Fruit fly (Drosophila melanogaster) S2 (cell line): ENCODE results near the gene daed.
A peak's percentile ranks its signal among the peaks of the same experiment; 100 is the strongest.

Experiments
- CG8478 ChIP-seq: fragments of >200 bp; optimal IDR thresholded peaks from 2 replicates; lab custom pipeline; 2018
- CTCF ChIP-seq, 2 experiments: fragments of >200 bp; optimal IDR thresholded peaks; 2 replicates each; lab custom pipeline; 2018

The daed gene

DNA sequence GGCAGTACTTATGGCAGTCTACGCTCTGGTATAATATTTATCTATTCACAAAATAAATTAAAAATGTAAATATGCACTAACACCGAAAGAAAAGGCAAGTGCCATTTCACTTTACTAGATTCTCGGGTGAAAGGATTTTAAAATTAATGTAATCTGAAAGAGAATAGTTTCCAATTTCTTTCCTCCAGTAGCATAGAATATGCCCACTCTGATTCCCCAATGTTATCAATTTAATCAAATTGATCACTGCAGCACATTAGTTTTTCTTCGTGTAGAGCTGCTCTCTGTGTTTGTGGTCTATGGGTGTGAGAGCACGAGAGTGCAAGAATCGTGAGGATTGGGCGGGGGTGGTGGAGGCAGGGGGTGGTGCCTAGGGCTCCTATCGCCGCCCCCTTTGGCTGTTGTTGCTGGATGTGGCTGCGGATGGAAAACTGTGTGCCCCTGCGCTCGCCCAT lies 15.0 kb downstream of the daed start:
- TF ChIP-seq CG8478, result no peak
- no peak for TF ChIP-seq CTCF (optimal IDR thresholded peaks at IDR 0.05; lab: Kevin White, UChicago)

dm6 chr2L:2200136-2201036 lies 15.7 kb downstream of the daed start:
- no peak for TF ChIP-seq CTCF (optimal IDR thresholded peaks at IDR 0.05; lab: Kevin White, UChicago)
- no peak for TF ChIP-seq CG8478

DNA sequence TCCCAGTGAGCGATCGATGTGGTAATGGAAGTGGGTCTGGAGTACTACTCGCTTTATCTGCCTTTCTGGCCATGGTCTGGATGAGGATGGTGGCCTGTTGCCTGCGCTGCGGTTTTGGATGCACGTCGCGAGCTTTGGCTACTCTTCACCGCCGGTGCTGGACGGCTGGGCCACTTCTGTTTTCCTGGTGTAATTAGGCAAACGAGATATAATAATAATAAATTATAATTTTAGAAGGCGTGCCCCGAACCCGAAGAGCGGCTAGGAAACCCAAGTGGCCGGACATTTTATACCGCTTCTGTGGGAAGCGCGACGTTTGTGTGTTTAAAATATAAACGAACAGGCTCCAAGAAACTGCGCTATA lies 16.7 kb downstream of the daed start:
- TF ChIP-seq CG8478, result no peak
- TF ChIP-seq CTCF (optimal IDR thresholded peaks at IDR 0.05; lab: Kevin White, UChicago), result no peak

DNA sequence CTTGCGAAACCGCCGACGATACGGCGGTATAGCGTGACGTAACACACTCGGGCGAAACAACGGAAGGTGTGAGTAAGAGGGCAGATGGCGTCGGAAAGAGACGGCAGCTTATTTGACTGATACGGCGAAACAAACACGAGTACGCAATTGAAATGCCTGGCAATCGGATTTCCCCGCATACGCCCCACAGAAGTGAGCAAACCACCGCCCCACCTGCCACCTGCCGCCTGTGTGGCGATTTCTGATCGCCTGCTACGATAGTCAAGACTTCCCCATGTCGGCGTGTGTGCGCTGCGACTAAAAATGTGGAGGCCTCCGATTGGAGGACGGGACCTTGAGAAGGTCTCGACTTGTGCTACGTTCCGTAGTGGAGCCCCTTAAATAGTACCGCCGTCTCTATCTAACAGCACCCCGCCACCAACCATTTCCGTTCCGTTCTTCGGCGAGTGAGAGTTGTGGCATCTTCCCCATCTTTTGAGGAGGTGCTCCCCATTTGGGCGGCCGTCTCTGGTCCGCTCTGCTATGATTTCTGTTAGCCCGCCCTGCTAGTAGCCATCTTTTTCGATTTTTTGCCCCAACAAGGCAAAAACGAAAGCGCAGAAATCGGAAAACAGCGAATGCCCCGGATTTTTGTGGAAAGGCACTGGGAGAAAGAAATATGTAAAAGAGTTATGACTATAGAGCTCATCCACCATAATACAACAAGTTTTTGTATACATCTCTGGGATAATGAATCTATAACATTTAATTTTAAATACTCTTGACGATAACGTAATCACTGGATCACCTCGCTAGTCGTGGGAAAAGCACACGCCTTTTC lies 17.3 kb downstream of the daed start:
- TF ChIP-seq CG8478 (peak; percentile 31), CTCF (optimal IDR thresholded peaks at IDR 0.05; lab: Kevin White, UChicago) (no peak)

dm6 chr2L:2198119-2198494 lies 18.0 kb downstream of the daed start:
- TF ChIP-seq CG8478 (no peak), CTCF (optimal IDR thresholded peaks at IDR 0.05; lab: Kevin White, UChicago) (no peak)

dm6 chr2L:2197475-2198118 lies 18.5 kb downstream of the daed start, which contains the start of gene COX7AL2:
Gene COX7AL2 (minus strand): TSS chr2L:2197912.
- TF ChIP-seq CTCF (optimal IDR thresholded peaks at IDR 0.05; lab: Kevin White, UChicago) (no peak), CG8478 (no peak)

dm6 chr2L:2196590-2197474 lies 19.3 kb downstream of the daed start:
- no peak for TF ChIP-seq CG8478

- TF ChIP-seq CG8478 (no peak), CTCF (optimal IDR thresholded peaks at IDR 0.05; lab: Kevin White, UChicago) (peak; percentile 51 to 54)
Measured at dm6 chr2L:2195328-2195727, 20.8 kb downstream of the daed start.

DNA sequence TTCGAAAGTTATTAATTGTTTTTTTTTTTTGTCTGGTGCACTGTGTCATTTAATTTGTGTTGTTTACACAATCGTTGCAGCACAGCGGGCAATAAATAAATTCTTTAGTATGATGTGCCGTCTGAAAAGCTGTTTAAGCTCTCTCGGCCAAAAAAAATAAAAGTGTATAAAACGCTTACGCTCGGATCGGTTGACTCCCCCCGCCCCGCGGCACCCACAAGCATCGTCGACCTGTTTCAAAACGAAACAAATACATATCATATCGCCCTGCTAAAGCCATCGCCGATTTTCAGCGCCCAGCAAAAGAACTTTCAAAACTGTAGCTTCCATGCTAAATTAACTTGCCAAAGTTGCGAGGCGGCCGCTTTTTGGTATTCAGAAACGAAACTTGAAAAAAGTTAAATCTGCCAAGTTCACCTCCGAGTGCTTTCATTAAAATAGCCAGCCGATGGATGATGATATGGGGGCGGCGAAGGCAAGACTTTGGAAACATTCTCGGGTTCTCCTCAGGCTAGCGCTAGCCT lies 21.7 kb downstream of the daed start:
- TF ChIP-seq CTCF (optimal IDR thresholded peaks at IDR 0.05; lab: Kevin White, UChicago), result no peak
- TF ChIP-seq CG8478, result no peak

dm6 chr2L:2193357-2193780 lies 22.7 kb downstream of the daed start:
- TF ChIP-seq CG8478 (no peak), CTCF (optimal IDR thresholded peaks at IDR 0.05; lab: Kevin White, UChicago) (peak in 1 of 2 experiments; percentile 10)

DNA sequence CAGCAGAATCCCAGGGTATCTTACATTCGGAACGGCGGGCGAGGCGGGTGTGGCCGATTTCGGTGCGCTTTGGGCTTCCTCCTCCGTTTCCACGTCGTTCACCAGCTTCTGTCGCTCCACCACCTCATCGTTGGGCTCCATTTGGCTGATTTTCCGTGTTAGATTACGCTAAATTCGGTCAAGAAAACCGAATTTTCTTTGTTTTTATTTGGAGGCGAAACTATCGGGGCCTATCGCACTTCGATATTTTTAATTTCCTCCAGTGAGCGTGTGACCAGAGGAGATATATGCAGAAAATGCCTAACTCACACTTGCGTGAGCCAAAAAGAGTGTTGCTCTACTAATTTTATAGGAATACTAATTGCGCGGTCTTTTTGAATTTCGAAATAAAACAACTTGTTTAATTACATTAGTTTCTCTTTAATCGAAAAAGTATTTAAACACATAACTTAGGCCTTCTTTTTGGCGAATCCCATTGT lies 23.9 kb downstream of the daed start, which contains the start of gene CG10874:
Gene CG10874, minus strand, starts transcription at position 264 of the 479 bp plus-strand sequence.
- no peak for TF ChIP-seq CG8478
- no peak for TF ChIP-seq CTCF (optimal IDR thresholded peaks at IDR 0.05; lab: Kevin White, UChicago)

DNA sequence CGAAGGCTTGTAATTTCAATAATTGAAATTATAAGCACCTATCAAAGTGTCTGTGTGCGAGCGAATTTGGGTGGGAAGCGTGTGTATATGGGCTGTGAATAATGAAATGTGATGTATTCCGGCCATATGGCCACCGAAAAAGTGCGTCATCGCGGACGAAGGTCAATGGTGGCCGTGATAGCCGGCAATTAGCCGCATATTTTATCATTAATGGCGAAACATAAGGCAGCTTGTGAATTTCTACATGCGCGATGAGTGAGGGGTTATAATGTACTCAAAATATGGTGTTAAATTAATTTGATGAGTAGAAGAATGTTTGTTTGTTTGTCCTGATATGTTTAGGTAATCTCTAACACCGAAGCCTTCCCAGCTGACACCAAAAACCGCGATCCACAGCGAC lies 24.7 kb downstream of the daed start:
- no peak for TF ChIP-seq CTCF (optimal IDR thresholded peaks at IDR 0.05; lab: Kevin White, UChicago)
- TF ChIP-seq CG8478, result no peak

dm6 chr2L:2190684-2191083 lies 25.4 kb downstream of the daed start:
- TF ChIP-seq CTCF (optimal IDR thresholded peaks at IDR 0.05; lab: Kevin White, UChicago) (no peak), CG8478 (no peak)

dm6 chr2L:2189100-2189499 lies 27.0 kb downstream of the daed start:
- no peak for TF ChIP-seq CG8478
- TF ChIP-seq CTCF (optimal IDR thresholded peaks at IDR 0.05; lab: Kevin White, UChicago), result no peak
